Worm (Caenorhabditis elegans): ENCODE results near the gene rad-23.

The rad-23 gene

DNA sequence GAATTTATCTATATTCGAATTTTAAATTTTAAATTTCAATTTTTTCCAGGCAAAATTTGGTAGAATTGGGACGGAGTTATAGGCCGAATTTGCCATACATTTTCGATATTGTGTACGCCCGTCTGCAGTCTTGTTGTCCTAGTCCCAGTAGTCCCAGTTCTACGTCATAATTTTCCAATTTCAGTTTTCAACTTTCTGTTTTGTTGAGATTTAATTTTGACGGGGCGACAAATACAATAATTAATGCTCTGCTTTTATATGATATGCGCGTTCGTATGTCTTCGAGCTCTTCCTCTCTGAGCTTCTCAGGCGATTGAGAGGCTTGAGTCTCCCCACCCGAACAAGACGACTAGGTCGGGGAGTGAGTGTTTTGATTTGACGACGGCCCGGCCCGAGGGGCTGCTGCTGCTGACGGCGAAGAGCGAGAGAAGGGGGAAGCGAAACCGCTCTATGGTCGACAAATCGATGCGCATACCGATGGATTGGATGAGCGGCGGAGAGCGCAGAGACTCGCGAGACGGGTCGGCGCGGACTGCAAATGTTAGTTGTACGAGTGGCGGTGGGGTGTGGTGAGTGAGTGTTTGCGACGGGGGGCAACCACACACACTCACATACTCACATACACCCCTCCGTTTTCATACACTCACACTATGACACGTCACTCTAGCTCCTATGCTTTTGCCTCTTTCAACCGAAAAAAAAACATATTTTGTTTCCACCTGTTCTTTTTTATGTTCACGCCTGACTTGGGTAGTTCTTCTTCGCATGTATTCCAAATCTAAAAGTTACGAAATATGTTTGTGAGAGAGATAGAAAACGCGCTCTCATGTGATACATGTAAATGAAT lies 17.6 kb downstream of the rad-23 start (continued):
- TF ChIP-seq unc-55 (GFP tag; optimal IDR thresholded peaks at IDR 0.05) (peak; percentile 88), C38D4.7 (GFP tag; optimal IDR thresholded peaks at IDR 0.05) (peak; percentile 44), ceh-6 (GFP tag; optimal IDR thresholded peaks at IDR 0.05) (peak; percentile 65), pat-9 (tag; optimal IDR thresholded peaks at IDR 0.05) (peak; percentile 41), pax-1 (tag; optimal IDR thresholded peaks at IDR 0.05) (no peak), ceh-9 (tag; optimal IDR thresholded peaks at IDR 0.05) (no peak), ttx-3 (tag; optimal IDR thresholded peaks at IDR 0.05) (peak; percentile 43), tbx-7 (tag; optimal IDR thresholded peaks at IDR 0.05) (peak; percentile 33), fkh-10 (GFP tag; optimal IDR thresholded peaks at IDR 0.05) (peak; percentile 58), ceh-31 (tag; optimal IDR thresholded peaks at IDR 0.05) (peak; percentile 93), pha-4 (tag; optimal IDR thresholded peaks at IDR 0.05) (no peak), ceh-14 (tag; optimal IDR thresholded peaks at IDR 0.05) (peak; percentile 67), lin-11 (tag; optimal IDR thresholded peaks at IDR 0.05) (no peak), dve-1 (tag; optimal IDR thresholded peaks at IDR 0.05) (peak; percentile 79), pha-2 (tag; optimal IDR thresholded peaks at IDR 0.05) (peak; percentile 79), rnt-1 (tag; optimal IDR thresholded peaks at IDR 0.05) (peak; percentile 98), fkh-6 (tag; optimal IDR thresholded peaks at IDR 0.05) (peak; percentile 52), odd-2 (tag; optimal IDR thresholded peaks at IDR 0.05) (no peak), ceh-30 (tag; optimal IDR thresholded peaks at IDR 0.05) (no peak), hlh-15 (tag; optimal IDR thresholded peaks at IDR 0.05) (no peak), F13H6.1 (tag; optimal IDR thresholded peaks at IDR 0.05) (peak; percentile 91), C08G9.2 (tag; optimal IDR thresholded peaks at IDR 0.05) (peak; percentile 54), lim-6 (tag; optimal IDR thresholded peaks at IDR 0.05) (peak; percentile 56), unc-42 (tag; optimal IDR thresholded peaks at IDR 0.05) (peak; percentile 54), Y22D7AL.16 (tag; optimal IDR thresholded peaks at IDR 0.05) (no peak), pqm-1 (tag; optimal IDR thresholded peaks at IDR 0.05) (peak; percentile 33), zip-5 (tag; optimal IDR thresholded peaks at IDR 0.05) (peak; percentile 18), ref-2 (tag; optimal IDR thresholded peaks at IDR 0.05) (peak; percentile 82), ztf-16 (tag; optimal IDR thresholded peaks at IDR 0.05) (peak; percentile 74), ceh-22 (tag; optimal IDR thresholded peaks at IDR 0.05) (peak; percentile 84), npax-4 (tag; optimal IDR thresholded peaks at IDR 0.05) (no peak), K09A11.1 (tag; optimal IDR thresholded peaks at IDR 0.05; ENCODE audit: insufficient read depth) (peak; percentile 40), mec-3 (tag; optimal IDR thresholded peaks at IDR 0.05; ENCODE audit: borderline replicate concordance) (no peak), nhr-11 (tag; optimal IDR thresholded peaks at IDR 0.05) (no peak), nhr-232 (tag; optimal IDR thresholded peaks at IDR 0.05) (peak; percentile 44), hlh-8 (tag; optimal IDR thresholded peaks at IDR 0.05) (peak; percentile 82), ceh-48 (tag; optimal IDR thresholded peaks at IDR 0.05) (peak; percentile 92), T23F11.4 (GFP tag; optimal IDR thresholded peaks at IDR 0.05) (peak; percentile 53), ceh-45 (GFP tag; IDR thresholded peaks at IDR 0.05) (0 out of 2 replicates have a peak, but pooled peaks have one; percentile 42), sox-2 (GFP tag; IDR thresholded peaks at IDR 0.05) (no peak), ceh-24 (tag; optimal IDR thresholded peaks at IDR 0.05) (no peak), ama-1 (optimal IDR thresholded peaks at IDR 0.05) (no peak)

All from whole organism, late embryonic.